Fruit fly (Drosophila melanogaster) whole organism, wandering third instar larva: Measurements from ENCODE around the gene CG42727.

Experiments used
- Jra ChIP-seq: sonication (Bioruptor generic); optimal IDR thresholded peaks from 2 replicates; lab custom pipeline; 2016; ENCODE audit warnings: missing biosample characterization, missing genetic modification characterization
- h ChIP-seq: fragments of 200-800 bp; sonication (Bioruptor generic); optimal IDR thresholded peaks from 3 replicates; lab custom pipeline; 2016; ENCODE audit warnings: missing biosample characterization, mild to moderate bottlenecking, missing genetic modification characterization

dm6 chr3R:15346018-15346383 is 1.8 kb upstream of the CG42727 start, which contains the start of the genes Surf4 and CG31301:
- no peak for TF ChIP-seq h (GFP tag; lab: Kevin White, UChicago)
- no peak for TF ChIP-seq Jra (GFP tag; lab: Kevin White, UChicago)
